Worm (Caenorhabditis elegans) whole organism, young adult: ENCODE data around the gene bath-37.

Experiments
- C17E4.6 ChIP-seq: fragments of 200-800 bp; sonication (Bioruptor generic); IDR thresholded peaks from 2 replicates; pipeline ENCODE4 v1.3.6; 2022; ENCODE audit warnings: missing genetic modification reagents, missing genetic modification characterization, missing compliant biosample characterization
- F10E7.11 ChIP-seq: sonication (generic microtip); optimal IDR thresholded peaks from 2 replicates; lab custom pipeline; 2017; ENCODE audit warnings: mild to moderate bottlenecking, missing genetic modification characterization, moderate library complexity, missing compliant biosample characterization
- F49E8.2 ChIP-seq: sonication (generic microtip); optimal IDR thresholded peaks from 3 replicates; lab custom pipeline; 2017; ENCODE audit warnings: missing genetic modification characterization, mild to moderate bottlenecking, missing compliant biosample characterization, antibody characterized with exemption, moderate library complexity; ENCODE audit not compliant: insufficient read depth
- F57A8.1 ChIP-seq: fragments of 200-800 bp; sonication (Bioruptor generic); optimal IDR thresholded peaks from 2 replicates; lab custom pipeline; 2018; ENCODE audit warnings: mild to moderate bottlenecking, missing genetic modification characterization, moderate library complexity, missing compliant biosample characterization
- K11D2.4 ChIP-seq: fragments of 200-800 bp; sonication (Bioruptor generic); IDR thresholded peaks from 2 replicates; pipeline ENCODE4 v1.3.6; 2022; ENCODE audit warnings: missing genetic modification reagents, missing genetic modification characterization, missing compliant biosample characterization
- Y53F4B.3 ChIP-seq: fragments of 200-800 bp; sonication (Bioruptor generic); IDR thresholded peaks from 2 replicates; pipeline ENCODE4 v1.3.6; 2022; ENCODE audit warnings: missing genetic modification reagents, missing genetic modification characterization, missing compliant biosample characterization
- Y56A3A.18 ChIP-seq: fragments of 200-800 bp; sonication (Bioruptor generic); IDR thresholded peaks from 2 replicates; pipeline ENCODE4 v1.3.6; 2022; ENCODE audit warnings: missing genetic modification reagents, missing genetic modification characterization, missing compliant biosample characterization
- athp-1 ChIP-seq: sonication (generic microtip); optimal IDR thresholded peaks from 2 replicates; lab custom pipeline; 2017; ENCODE audit warnings: mild to moderate bottlenecking, missing genetic modification characterization, missing compliant biosample characterization
- attf-3 ChIP-seq: fragments of 200-800 bp; sonication (Bioruptor generic); conservative IDR thresholded peaks from 2 replicates; pipeline ENCODE4 v1.3.6; 2022; ENCODE audit warnings: missing genetic modification reagents, missing genetic modification characterization, missing compliant biosample characterization
- ccch-3 ChIP-seq: fragments of 200-800 bp; sonication (Bioruptor generic); optimal IDR thresholded peaks from 2 replicates; lab custom pipeline; 2018; ENCODE audit warnings: mild to moderate bottlenecking, missing genetic modification characterization, missing compliant biosample characterization
- dox-1 ChIP-seq: fragments of 200-800 bp; sonication (Bioruptor generic); IDR thresholded peaks from 2 replicates; pipeline ENCODE4 v1.3.6; 2022; ENCODE audit warnings: missing genetic modification reagents, missing genetic modification characterization, missing compliant biosample characterization
- egl-44 ChIP-seq: fragments of 200-800 bp; sonication (Bioruptor generic); IDR thresholded peaks from 2 replicates; pipeline ENCODE4 v1.3.6; 2022; ENCODE audit warnings: missing genetic modification reagents, missing genetic modification characterization, missing compliant biosample characterization
- let-526 ChIP-seq: fragments of 200-800 bp; sonication (Bioruptor generic); IDR thresholded peaks from 2 replicates; pipeline ENCODE4 v1.3.6; 2022; ENCODE audit warnings: missing genetic modification reagents, missing genetic modification characterization, missing compliant biosample characterization
- let-607 ChIP-seq, 2 experiments: fragments of 200-800 bp in 1 of 2; sonication (Bioruptor generic) in 1 of 2; sonication (generic microtip) in 1 of 2; optimal IDR thresholded peaks; 2 replicates each; lab custom pipeline; 2016 to 2018; ENCODE audit warnings: mild to moderate bottlenecking in 2 of 2, missing compliant biosample characterization in 2 of 2, missing genetic modification characterization in 2 of 2, moderate library complexity in 2 of 2, missing genotype in 1 of 2
- lsl-1 ChIP-seq: fragments of 200-800 bp; sonication (Bioruptor generic); optimal IDR thresholded peaks from 2 replicates; lab custom pipeline; 2018; ENCODE audit warnings: mild to moderate bottlenecking, missing genetic modification characterization, moderate library complexity, missing compliant biosample characterization
- lsy-27 ChIP-seq: sonication (generic microtip); optimal IDR thresholded peaks from 2 replicates; lab custom pipeline; 2017; ENCODE audit warnings: missing genetic modification characterization, mild to moderate bottlenecking, missing compliant biosample characterization, antibody characterized with exemption, missing genotype, borderline replicate concordance; ENCODE audit not compliant: insufficient read depth
- madf-3 ChIP-seq: fragments of 200-800 bp; sonication (Bioruptor generic); IDR thresholded peaks from 2 replicates; pipeline ENCODE4 v1.3.6; 2022; ENCODE audit warnings: missing genetic modification reagents, missing genetic modification characterization, missing compliant biosample characterization
- mes-4 ChIP-seq: sonication (generic microtip); optimal IDR thresholded peaks from 2 replicates; lab custom pipeline; 2016; ENCODE audit warnings: missing genotype, missing genetic modification characterization, missing compliant biosample characterization
- nfya-1 ChIP-seq: sonication (generic microtip); optimal IDR thresholded peaks from 2 replicates; lab custom pipeline; 2017; ENCODE audit warnings: antibody characterized with exemption, missing compliant biosample characterization, missing genetic modification characterization, borderline replicate concordance; ENCODE audit not compliant: insufficient read depth
- nfya-2 ChIP-seq: fragments of 200-800 bp; sonication (Bioruptor generic); IDR thresholded peaks from 2 replicates; pipeline ENCODE4 v1.3.6; 2022; ENCODE audit warnings: missing genetic modification reagents, missing genetic modification characterization, missing compliant biosample characterization
- nfyb-1 ChIP-seq: fragments of 200-800 bp; sonication (Bioruptor generic); IDR thresholded peaks from 2 replicates; pipeline ENCODE4 v1.3.6; 2022; ENCODE audit warnings: missing genetic modification reagents, missing genetic modification characterization, missing compliant biosample characterization
- nhr-120 ChIP-seq: fragments of 200-800 bp; sonication (Bioruptor generic); IDR thresholded peaks from 2 replicates; pipeline ENCODE4 v1.3.6; 2022; ENCODE audit warnings: missing genetic modification characterization, missing compliant biosample characterization
- sdz-38 ChIP-seq: sonication (generic microtip); optimal IDR thresholded peaks from 2 replicates; lab custom pipeline; 2016; ENCODE audit warnings: missing genotype, missing genetic modification characterization, missing compliant biosample characterization
- snpc-3.4 ChIP-seq: sonication (generic microtip); optimal IDR thresholded peaks from 2 replicates; lab custom pipeline; 2017; ENCODE audit warnings: missing genetic modification characterization, mild to moderate bottlenecking, missing compliant biosample characterization, antibody characterized with exemption, moderate library complexity, missing genotype, missing genetic modification reagents
- tbx-9 ChIP-seq: sonication (generic microtip); optimal IDR thresholded peaks from 2 replicates; lab custom pipeline; 2016; ENCODE audit warnings: borderline replicate concordance, missing genetic modification characterization, inconsistent platforms, missing compliant biosample characterization
- zfh-2 ChIP-seq: fragments of 200-800 bp; sonication (Bioruptor generic); conservative IDR thresholded peaks from 2 replicates; pipeline ENCODE4 v1.3.6; 2022; ENCODE audit warnings: missing genetic modification reagents, missing genetic modification characterization, missing compliant biosample characterization
- ztf-22 ChIP-seq: fragments of 200-800 bp; sonication (Bioruptor generic); optimal IDR thresholded peaks from 2 replicates; lab custom pipeline; 2018; ENCODE audit warnings: mild to moderate bottlenecking, missing genetic modification characterization, moderate library complexity, missing compliant biosample characterization
- ztf-3 ChIP-seq: fragments of 200-800 bp; sonication (Bioruptor generic); optimal IDR thresholded peaks from 2 replicates; lab custom pipeline; 2018; ENCODE audit warnings: mild to moderate bottlenecking, missing genetic modification characterization, missing compliant biosample characterization
- ztf-6 ChIP-seq: fragments of 200-800 bp; sonication (Bioruptor generic); IDR thresholded peaks from 2 replicates; pipeline ENCODE4 v1.3.6; 2022; ENCODE audit warnings: missing genetic modification reagents, missing genetic modification characterization, missing compliant biosample characterization

bath-37 gene

DNA sequence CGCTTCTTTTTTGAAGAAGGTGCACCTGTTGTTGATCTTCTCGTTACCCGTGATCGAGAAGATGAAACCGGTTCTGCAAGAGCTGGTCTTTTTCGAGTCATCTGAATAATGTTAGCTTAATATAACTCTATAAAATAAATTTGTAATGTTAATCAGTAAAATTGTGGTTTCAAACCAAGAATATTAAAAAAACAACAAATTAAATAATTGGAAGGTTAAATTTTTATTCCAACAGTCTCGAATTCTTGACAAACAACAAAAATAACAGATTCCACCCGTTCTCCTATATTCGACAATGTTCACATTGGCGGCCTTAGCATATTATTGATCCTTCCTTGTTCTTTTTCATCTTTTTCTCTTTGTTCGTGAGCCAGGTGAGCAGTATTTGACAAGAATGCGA is 23.4 kb downstream of the bath-37 start, which contains the start of gene mig-32 (continued):
- TF ChIP-seq nhr-120 (GFP tag; lab: Robert Waterston, UW) (no peak), ztf-6 (GFP tag; lab: Robert Waterston, UW) (no peak), F57A8.1 (GFP tag; lab: Kevin White, UChicago) (no peak)

DNA sequence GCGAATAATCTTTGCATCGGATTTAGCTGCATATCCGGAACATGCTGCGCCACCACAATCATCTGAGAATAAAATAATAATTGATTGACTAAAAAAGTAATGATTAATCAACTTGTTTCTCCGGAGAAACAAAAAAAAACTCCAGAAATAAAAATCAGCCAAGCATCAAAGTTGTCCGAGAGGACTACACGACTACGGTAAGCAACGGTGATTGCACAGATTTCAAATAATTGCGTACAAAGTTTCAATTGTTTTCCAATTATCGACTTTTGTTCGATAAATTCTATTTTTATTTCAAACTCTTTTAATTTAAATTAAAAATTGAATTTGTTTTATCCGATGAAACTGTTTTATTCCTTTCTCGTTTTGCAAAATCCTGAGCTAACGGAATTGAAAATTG is 24.7 kb downstream of the bath-37 start, which contains the start of gene cpsf-4:
TSS of gene cpsf-4 (minus strand) at position 62 of the 400 bp plus-strand sequence.
- TF ChIP-seq lsl-1 (GFP tag; lab: Kevin White, UChicago), result peak; percentile 70
- TF ChIP-seq C17E4.6 (GFP tag; lab: Robert Waterston, UW), result no peak
- TF ChIP-seq ccch-3 (GFP tag; lab: Kevin White, UChicago), result no peak

DNA sequence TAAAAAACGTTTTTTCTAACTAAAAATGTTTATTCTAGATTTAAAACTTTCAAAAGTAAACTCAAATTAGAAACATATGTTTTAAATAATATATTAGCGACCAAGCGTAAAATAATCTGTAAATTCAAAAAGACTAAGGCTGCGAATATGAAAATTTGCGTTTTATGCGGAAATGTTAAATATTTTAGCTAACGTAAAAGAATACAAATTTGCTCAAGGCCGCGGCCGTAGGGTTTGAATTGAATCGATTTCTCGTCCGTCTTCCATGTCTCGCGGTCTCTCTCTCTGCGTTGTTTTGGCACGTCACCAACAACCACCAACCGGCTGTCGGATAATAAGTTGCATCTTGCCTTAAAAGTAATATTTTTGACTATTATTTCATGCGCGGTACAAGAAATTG is 25.1 kb downstream of the bath-37 start, which contains the start of gene F11A10.5:
TSS of gene F11A10.5 (plus strand) at position 301 of the 400 bp plus-strand sequence.
- TF ChIP-seq Y56A3A.18 (GFP tag; lab: Robert Waterston, UW) (no peak), lsy-27 (no peak), nfya-2 (no peak), ztf-22 (no peak)

DNA sequence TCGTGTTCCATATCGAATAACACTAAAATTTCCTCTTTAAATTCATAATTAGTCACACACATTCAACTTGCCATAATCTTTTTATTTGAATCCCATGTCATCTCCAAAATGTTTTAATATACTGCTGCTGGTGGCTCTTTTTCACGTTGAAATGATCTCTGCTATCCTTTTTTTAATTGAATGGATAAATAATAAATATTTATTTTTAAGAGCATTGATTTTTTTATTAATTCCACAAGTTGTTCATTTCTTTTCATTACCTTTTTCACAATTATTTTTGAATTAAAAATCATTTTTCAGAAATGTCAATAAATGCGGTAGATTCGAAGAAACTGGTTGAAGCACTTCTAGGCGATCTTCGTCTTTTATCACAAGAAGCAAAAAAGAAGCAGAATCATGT is 27.8 kb downstream of the bath-37 start, which contains the start of gene mon-2:
TSS of gene mon-2 (plus strand) at position 301 of the 400 bp plus-strand sequence.
- TF ChIP-seq F49E8.2 (no peak), attf-3 (GFP tag; lab: Robert Waterston, UW) (no peak), nfya-1 (tag; lab: Kevin White, UChicago) (no peak), madf-3 (GFP tag; lab: Robert Waterston, UW) (no peak), mes-4 (tag; lab: Kevin White, UChicago) (no peak), F10E7.11 (tag; lab: Kevin White, UChicago) (no peak), nfyb-1 (GFP tag; lab: Robert Waterston, UW) (no peak), snpc-3.4 (tag; lab: Kevin White, UChicago) (no peak), athp-1 (tag; lab: Kevin White, UChicago) (no peak), K11D2.4 (no peak), sdz-38 (no peak), ztf-3 (GFP tag; lab: Kevin White, UChicago) (no peak), Y53F4B.3 (GFP tag; lab: Robert Waterston, UW) (no peak), egl-44 (GFP tag; lab: Robert Waterston, UW) (no peak), dox-1 (no peak)

DNA sequence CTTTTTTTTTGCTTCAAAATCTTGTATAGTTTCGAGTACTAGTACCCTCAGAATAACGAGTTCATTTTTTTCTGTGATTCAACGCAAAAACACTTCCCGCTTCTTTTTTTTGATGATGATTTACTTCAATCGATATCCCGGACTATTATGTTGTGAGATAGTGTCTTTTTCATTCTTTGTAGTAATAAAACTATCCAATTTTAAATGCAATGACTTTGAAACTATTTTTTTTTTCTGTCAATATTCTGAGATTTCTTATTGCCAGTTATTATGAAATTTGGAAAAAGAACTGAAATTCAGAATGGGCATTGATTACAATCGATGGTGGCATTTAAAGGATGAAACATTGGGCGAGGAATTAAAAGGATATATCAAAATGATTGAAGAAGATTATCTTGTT is 36.9 kb downstream of the bath-37 start, which contains the start of gene M18.3:
TSS of gene M18.3 (plus strand) at position 301 of the 400 bp plus-strand sequence.
- TF ChIP-seq zfh-2 (GFP tag; lab: Robert Waterston, UW) (no peak), let-607 (tag; optimal IDR thresholded peaks at IDR 0.05; lab: Kevin White, UChicago) (no peak), let-526 (GFP tag; lab: Robert Waterston, UW) (no peak), tbx-9 (no peak)
